Fruit fly (Drosophila melanogaster) S2 (cell line): ENCODE results near the gene prd.

Experiments
- CG8478 ChIP-seq: fragments of >200 bp; optimal IDR thresholded peaks from 2 replicates; lab custom pipeline; 2018
- CTCF ChIP-seq, 2 experiments: fragments of >200 bp; optimal IDR thresholded peaks; 2 replicates each; lab custom pipeline; 2018

- TF ChIP-seq CG8478 (lab: Kevin White, UChicago) (no peak), CTCF (optimal IDR thresholded peaks at IDR 0.05; lab: Kevin White, UChicago) (no peak)
Observed at dm6 chr2L:12092719-12093118, 7.1 kb upstream of the prd start.
